Fruit fly (Drosophila melanogaster) whole organism, prepupa: ENCODE measurements around the gene GILT3.

Experiments
- Blimp-1 ChIP-seq: fragments of 200-800 bp; sonication (Bioruptor generic); optimal IDR thresholded peaks from 3 replicates; lab custom pipeline; 2017; ENCODE audit warnings: missing biosample characterization, missing genetic modification characterization, mild to moderate bottlenecking, moderate library complexity, missing genetic modification reagents
- CG10669 ChIP-seq: fragments of 200-800 bp; sonication (Bioruptor generic); optimal IDR thresholded peaks from 3 replicates; lab custom pipeline; 2018; ENCODE audit warnings: missing biosample characterization, mild to moderate bottlenecking, missing genetic modification characterization, moderate library complexity
- CG11294 ChIP-seq: fragments of 200-800 bp; sonication (Bioruptor generic); IDR thresholded peaks from 2 replicates; pipeline ENCODE4 v1.3.6; 2022; ENCODE audit warnings: missing biosample characterization, missing genetic modification characterization
- CG11902 ChIP-seq: fragments of 200-800 bp; sonication (Bioruptor generic); optimal IDR thresholded peaks from 3 replicates; lab custom pipeline; 2016; ENCODE audit warnings: missing biosample characterization, missing genetic modification characterization
- CG1621 ChIP-seq: fragments of 200-800 bp; sonication (Bioruptor generic); optimal IDR thresholded peaks from 3 replicates; lab custom pipeline; 2018; ENCODE audit warnings: missing biosample characterization, mild to moderate bottlenecking, missing genetic modification characterization
- CG16779 ChIP-seq: fragments of 200-800 bp; sonication (Bioruptor generic); optimal IDR thresholded peaks from 3 replicates; lab custom pipeline; 2017; ENCODE audit warnings: missing biosample characterization, mild to moderate bottlenecking, missing genetic modification characterization
- CG3032 ChIP-seq: fragments of 200-800 bp; optimal IDR thresholded peaks from 2 replicates; lab custom pipeline; 2019; ENCODE audit warnings: missing biosample characterization, mild to moderate bottlenecking, missing genetic modification characterization, moderate library complexity
- CG31627 ChIP-seq: fragments of 200-800 bp; sonication (Bioruptor generic); optimal IDR thresholded peaks from 3 replicates; lab custom pipeline; 2016; ENCODE audit warnings: missing biosample characterization, missing genetic modification characterization
- CG34406 ChIP-seq: fragments of 200-800 bp; sonication (Bioruptor generic); optimal IDR thresholded peaks from 3 replicates; lab custom pipeline; 2016; ENCODE audit warnings: missing biosample characterization, missing genetic modification characterization
- CG3919 ChIP-seq: fragments of 200-800 bp; sonication (Bioruptor generic); optimal IDR thresholded peaks from 3 replicates; lab custom pipeline; 2016; ENCODE audit warnings: missing biosample characterization, missing genetic modification characterization
- CG4318 ChIP-seq: fragments of 200-800 bp; sonication (Bioruptor generic); optimal IDR thresholded peaks from 3 replicates; lab custom pipeline; 2017; ENCODE audit warnings: missing biosample characterization, mild to moderate bottlenecking, missing genetic modification characterization
- CG6276 ChIP-seq: fragments of 200-800 bp; sonication (Bioruptor generic); optimal IDR thresholded peaks from 2 replicates; lab custom pipeline; 2017; ENCODE audit warnings: missing biosample characterization, mild to moderate bottlenecking, missing genetic modification characterization
- CG6792 ChIP-seq: fragments of 200-800 bp; sonication (Bioruptor generic); optimal IDR thresholded peaks from 3 replicates; lab custom pipeline; 2016; ENCODE audit warnings: missing biosample characterization, missing genetic modification characterization
- CG6808 ChIP-seq: fragments of 200-800 bp; sonication (Bioruptor generic); optimal IDR thresholded peaks from 3 replicates; lab custom pipeline; 2017; ENCODE audit warnings: missing biosample characterization, missing genetic modification characterization, mild to moderate bottlenecking, moderate library complexity, missing genetic modification reagents
- CG6854 ChIP-seq: fragments of 200-800 bp; sonication (Bioruptor generic); optimal IDR thresholded peaks from 2 replicates; lab custom pipeline; 2017; ENCODE audit warnings: missing biosample characterization, mild to moderate bottlenecking, missing genetic modification characterization
- CG8119 ChIP-seq: fragments of 200-800 bp; sonication (Bioruptor generic); IDR thresholded peaks from 3 replicates; pipeline ENCODE4 v1.3.6; 2022; ENCODE audit warnings: missing biosample characterization, missing genetic modification characterization
- CG8319 ChIP-seq: fragments of 200-800 bp; sonication (Bioruptor generic); optimal IDR thresholded peaks from 3 replicates; lab custom pipeline; 2016; ENCODE audit warnings: missing biosample characterization, missing genetic modification characterization
- CG9139 ChIP-seq: fragments of 200-800 bp; sonication (Bioruptor generic); optimal IDR thresholded peaks from 3 replicates; lab custom pipeline; 2017; ENCODE audit warnings: missing biosample characterization, mild to moderate bottlenecking, missing genetic modification characterization
- Eip75B ChIP-seq: fragments of 200-800 bp; sonication (Bioruptor generic); optimal IDR thresholded peaks from 3 replicates; lab custom pipeline; 2016; ENCODE audit warnings: missing biosample characterization, missing genetic modification characterization
- Eip78C ChIP-seq: fragments of 200-800 bp; sonication (Bioruptor generic); peaks from one replicate; lab custom pipeline; 2016; ENCODE audit warnings: missing biosample characterization, missing genetic modification characterization
- Eip93F ChIP-seq: fragments of 200-800 bp; sonication (Bioruptor generic); optimal IDR thresholded peaks from 2 replicates; lab custom pipeline; 2016; ENCODE audit warnings: missing biosample characterization, mild to moderate bottlenecking, missing genetic modification characterization
- Ets21C ChIP-seq: fragments of 200-800 bp; sonication (Bioruptor generic); optimal IDR thresholded peaks from 3 replicates; lab custom pipeline; 2016; ENCODE audit warnings: missing biosample characterization, missing genetic modification characterization
- Ets96B ChIP-seq: fragments of 200-800 bp; optimal IDR thresholded peaks from 2 replicates; lab custom pipeline; 2019; ENCODE audit warnings: missing biosample characterization, mild to moderate bottlenecking, missing genetic modification characterization, moderate library complexity
- Gug ChIP-seq: fragments of 200-800 bp; sonication (Bioruptor generic); IDR thresholded peaks from 2 replicates; pipeline ENCODE4 v1.3.6; 2022; ENCODE audit warnings: missing biosample characterization, missing genetic modification characterization
- Hr38 ChIP-seq: sonication (Bioruptor generic); optimal IDR thresholded peaks from 2 replicates; lab custom pipeline; 2016; ENCODE audit warnings: missing biosample characterization, missing genetic modification characterization
- Hr39 ChIP-seq: fragments of 200-800 bp; sonication (Bioruptor generic); optimal IDR thresholded peaks from 2 replicates; lab custom pipeline; 2016; ENCODE audit warnings: missing biosample characterization, missing genetic modification characterization
- Hr4 ChIP-seq: fragments of 200-800 bp; sonication (Bioruptor generic); optimal IDR thresholded peaks from 3 replicates; lab custom pipeline; 2016; ENCODE audit warnings: missing biosample characterization, missing genetic modification characterization
- Lpt ChIP-seq: fragments of 200-800 bp; sonication (Bioruptor generic); optimal IDR thresholded peaks from 3 replicates; lab custom pipeline; 2016; ENCODE audit warnings: missing biosample characterization, missing genetic modification characterization
- Met ChIP-seq: fragments of 200-800 bp; sonication (Bioruptor generic); optimal IDR thresholded peaks from 3 replicates; lab custom pipeline; 2016; ENCODE audit warnings: missing biosample characterization, missing genetic modification characterization
- Smox ChIP-seq: fragments of 200-800 bp; sonication (Bioruptor generic); optimal IDR thresholded peaks from 3 replicates; lab custom pipeline; 2016; ENCODE audit warnings: missing biosample characterization, missing genetic modification characterization
- Sox14 ChIP-seq: fragments of 200-800 bp; sonication (Bioruptor generic); optimal IDR thresholded peaks from 3 replicates; lab custom pipeline; 2016; ENCODE audit warnings: missing biosample characterization, missing genetic modification characterization
- Sox15 ChIP-seq: fragments of 200-800 bp; sonication (Bioruptor generic); optimal IDR thresholded peaks from 3 replicates; lab custom pipeline; 2016; ENCODE audit warnings: missing biosample characterization, missing genetic modification characterization
- achi ChIP-seq: fragments of 200-800 bp; sonication (Bioruptor generic); optimal IDR thresholded peaks from 3 replicates; lab custom pipeline; 2016; ENCODE audit warnings: missing biosample characterization, missing genetic modification characterization
- acj6 ChIP-seq: fragments of 200-800 bp; sonication (Bioruptor generic); optimal IDR thresholded peaks from 3 replicates; lab custom pipeline; 2016; ENCODE audit warnings: missing biosample characterization, missing genetic modification characterization
- cyc ChIP-seq: fragments of 200-800 bp; sonication (Bioruptor generic); optimal IDR thresholded peaks from 3 replicates; lab custom pipeline; 2016; ENCODE audit warnings: missing biosample characterization, missing genetic modification characterization
- dac ChIP-seq: fragments of 200-800 bp; sonication (Bioruptor generic); optimal IDR thresholded peaks from 2 replicates; lab custom pipeline; 2017; ENCODE audit warnings: missing biosample characterization, mild to moderate bottlenecking, missing genetic modification characterization
- dsx ChIP-seq: fragments of 200-800 bp; optimal IDR thresholded peaks from 3 replicates; lab custom pipeline; 2019; ENCODE audit warnings: missing biosample characterization, mild to moderate bottlenecking, missing genetic modification characterization, moderate library complexity; ENCODE audit not compliant: poor library complexity, severe bottlenecking
- eg ChIP-seq: fragments of 200-800 bp; sonication (Bioruptor generic); IDR thresholded peaks from 3 replicates; pipeline ENCODE4 v1.3.6; 2022; ENCODE audit warnings: missing biosample characterization, missing genetic modification characterization
- esn ChIP-seq: fragments of 200-800 bp; sonication (Bioruptor generic); optimal IDR thresholded peaks from 2 replicates; lab custom pipeline; 2016; ENCODE audit warnings: missing biosample characterization, mild to moderate bottlenecking, missing genetic modification characterization, moderate library complexity
- fd59A ChIP-seq: fragments of 200-800 bp; sonication (Bioruptor generic); optimal IDR thresholded peaks from 2 replicates; lab custom pipeline; 2017; ENCODE audit warnings: missing biosample characterization, mild to moderate bottlenecking, missing genetic modification characterization, missing genetic modification reagents
- fd85E ChIP-seq: fragments of 200-800 bp; sonication (Bioruptor generic); optimal IDR thresholded peaks from 3 replicates; lab custom pipeline; 2016; ENCODE audit warnings: missing biosample characterization, missing genetic modification characterization
- fkh ChIP-seq: fragments of 200-800 bp; sonication (Bioruptor generic); optimal IDR thresholded peaks from 3 replicates; lab custom pipeline; 2017; ENCODE audit warnings: missing biosample characterization, mild to moderate bottlenecking, missing genetic modification characterization, moderate library complexity
- lz ChIP-seq: fragments of 200-800 bp; sonication (Bioruptor generic); optimal IDR thresholded peaks from 3 replicates; lab custom pipeline; 2016; ENCODE audit warnings: missing biosample characterization, missing genetic modification characterization
- pdm3 ChIP-seq: fragments of 200-800 bp; sonication (Bioruptor generic); optimal IDR thresholded peaks from 3 replicates; lab custom pipeline; 2016; ENCODE audit warnings: missing biosample characterization, missing genetic modification characterization
- salr ChIP-seq, 2 experiments: fragments of 200-800 bp; sonication (Bioruptor generic); optimal IDR thresholded peaks; 3 replicates each; lab custom pipeline; 2016 to 2018; ENCODE audit warnings: missing biosample characterization in 2 of 2, missing genetic modification characterization in 2 of 2, mild to moderate bottlenecking in 1 of 2
- spab ChIP-seq: fragments of 200-800 bp; sonication (Bioruptor generic); optimal IDR thresholded peaks from 2 replicates; lab custom pipeline; 2017; ENCODE audit warnings: missing biosample characterization, mild to moderate bottlenecking, missing genetic modification characterization, missing genetic modification reagents
- ss ChIP-seq, 2 experiments: fragments of 200-800 bp; sonication (Bioruptor generic); optimal IDR thresholded peaks; 2 replicates in 1 of 2; 3 replicates in 1 of 2; lab custom pipeline; 2017 to 2018; ENCODE audit warnings: mild to moderate bottlenecking in 2 of 2, missing biosample characterization in 2 of 2, missing genetic modification characterization in 2 of 2, moderate library complexity in 1 of 2
- svp ChIP-seq: fragments of 200-800 bp; sonication (Bioruptor generic); peaks from one replicate; lab custom pipeline; 2016; ENCODE audit warnings: missing biosample characterization, missing genetic modification characterization
- vri ChIP-seq: fragments of 200-800 bp; sonication (Bioruptor generic); optimal IDR thresholded peaks from 3 replicates; lab custom pipeline; 2016; ENCODE audit warnings: missing biosample characterization, mild to moderate bottlenecking, missing genetic modification characterization

The GILT3 gene

DNA sequence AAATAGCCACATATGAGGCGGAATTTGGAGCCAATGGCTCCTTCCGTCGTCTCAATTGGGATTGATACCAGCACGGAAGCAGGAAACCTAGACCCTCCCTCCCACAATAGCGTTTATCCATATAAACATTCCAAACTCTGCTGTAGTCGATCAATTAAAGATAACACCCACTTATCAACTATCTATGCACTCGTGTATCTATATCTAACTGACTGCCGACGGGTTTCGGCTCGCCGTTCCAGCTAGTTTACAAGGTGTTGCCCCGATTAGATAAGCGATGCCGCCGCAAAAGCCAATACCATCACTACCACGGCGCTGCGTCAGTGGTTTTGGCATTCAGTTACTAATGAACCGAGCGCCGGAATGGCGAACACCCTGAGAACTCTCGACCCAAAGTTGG is 34.0 kb downstream of the GILT3 start, which contains the start of gene CG10300:
TSS of gene CG10300 (plus strand) at position 333 of the 400 bp plus-strand sequence.
- TF ChIP-seq svp (peak; percentile 41), CG11294 (GFP tag; lab: Robert Waterston, UW) (no peak), fkh (GFP tag; lab: Kevin White, UChicago) (no peak), Hr39 (GFP tag; lab: Kevin White, UChicago) (no peak)

DNA sequence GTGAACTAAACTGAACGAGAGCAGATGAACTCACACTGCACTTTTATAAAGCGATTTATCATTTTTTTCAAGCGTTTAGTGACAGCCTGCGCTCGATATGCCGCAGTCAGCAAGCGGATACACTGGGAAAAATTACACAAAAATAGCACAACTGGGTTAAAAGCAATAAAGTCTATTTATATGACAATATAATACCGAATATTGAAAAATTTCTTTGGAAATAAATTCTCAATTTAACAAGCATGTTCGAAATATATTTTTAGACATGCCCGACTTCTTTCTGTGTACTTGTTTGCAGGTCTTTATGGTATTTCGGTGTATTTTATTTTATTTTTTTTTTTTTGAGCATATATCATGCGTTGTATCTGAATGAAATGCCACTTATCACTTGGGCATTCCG is 36.7 kb downstream of the GILT3 start:
- TF ChIP-seq achi (GFP tag; lab: Kevin White, UChicago) (peak; percentile 79), CG6792 (GFP tag; lab: Kevin White, UChicago) (peak; percentile 85), Ets21C (GFP tag; lab: Kevin White, UChicago) (peak; percentile 85), spab (peak; percentile 63), CG4318 (GFP tag; lab: Kevin White, UChicago) (no peak), CG16779 (tag; lab: Kevin White, UChicago) (no peak), fd59A (peak; percentile 38), salr (GFP tag; optimal IDR thresholded peaks at IDR 0.05; lab: Kevin White, UChicago) (peak; percentile 24 to 47), Smox (peak; percentile 85), Eip78C (GFP tag; lab: Kevin White, UChicago) (no peak), Lpt (GFP tag; lab: Kevin White, UChicago) (peak; percentile 46), CG3919 (GFP tag; lab: Kevin White, UChicago) (peak; percentile 69), Eip75B (peak; percentile 85), svp (peak; percentile 93), Hr39 (GFP tag; lab: Kevin White, UChicago) (peak; percentile 91), CG6854 (GFP tag; lab: Kevin White, UChicago) (peak; percentile 38), CG9139 (GFP tag; lab: Kevin White, UChicago) (peak; percentile 52), CG6276 (no peak), CG8119 (GFP tag; lab: Robert Waterston, UW) (peak; percentile 63), Eip93F (GFP tag; lab: Kevin White, UChicago) (peak; percentile 69), pdm3 (GFP tag; lab: Kevin White, UChicago) (peak; percentile 79), Met (GFP tag; lab: Kevin White, UChicago) (peak; percentile 90), CG34406 (GFP tag; lab: Kevin White, UChicago) (peak; percentile 82), lz (GFP tag; lab: Kevin White, UChicago) (peak; percentile 88), eg (GFP tag; lab: Robert Waterston, UW) (peak; percentile 56), CG8319 (GFP tag; lab: Kevin White, UChicago) (peak; percentile 21), Ets96B (tag; lab: Kevin White, UChicago) (peak; percentile 51), esn (GFP tag; lab: Kevin White, UChicago) (peak; percentile 93), CG11902 (GFP tag; lab: Kevin White, UChicago) (peak; percentile 67), CG3032 (tag; lab: Kevin White, UChicago) (peak; percentile 29), Hr38 (no peak), CG1621 (tag; lab: Kevin White, UChicago) (peak; percentile 53), dac (GFP tag; lab: Kevin White, UChicago) (no peak), CG6808 (peak; percentile 64), CG11294 (GFP tag; lab: Robert Waterston, UW) (no peak), fd85E (GFP tag; lab: Kevin White, UChicago) (no peak), CG10669 (GFP tag; lab: Kevin White, UChicago) (peak; percentile 66), Sox15 (GFP tag; lab: Kevin White, UChicago) (peak; percentile 63), Gug (peak; percentile 56), Sox14 (GFP tag; lab: Kevin White, UChicago) (peak; percentile 84), CG31627 (GFP tag; lab: Kevin White, UChicago) (peak; percentile 90), vri (GFP tag; lab: Kevin White, UChicago) (peak; percentile 89), Hr4 (GFP tag; lab: Kevin White, UChicago) (peak; percentile 65), ss (GFP tag; optimal IDR thresholded peaks at IDR 0.05; lab: Kevin White, UChicago) (peak in 1 of 2 experiments; percentile 75), Blimp-1 (peak; percentile 11), dsx (GFP tag; lab: Kevin White, UChicago) (peak; percentile 41), cyc (GFP tag; lab: Kevin White, UChicago) (peak; percentile 74), acj6 (GFP tag; lab: Kevin White, UChicago) (peak; percentile 85)
